Fruit fly (Drosophila melanogaster): ENCODE results near the gene RpS3.

The RpS3 gene

dm6 chr3R:23383723-23384122 lies 25.1 kb downstream of the RpS3 start:
- no peak for TF ChIP-seq CG8478 (optimal IDR thresholded peaks at IDR 0.05)
- TF ChIP-seq CTCF (optimal IDR thresholded peaks at IDR 0.05): no peak

dm6 chr3R:23384591-23385260 lies 26.1 kb downstream of the RpS3 start, which contains the start of gene CG4393:
Gene CG4393, minus strand, starts transcription at chr3R:23384777.
- no peak for TF ChIP-seq CG8478 (optimal IDR thresholded peaks at IDR 0.05)
- TF ChIP-seq CTCF (optimal IDR thresholded peaks at IDR 0.05): no peak

- TF ChIP-seq CG8478 (optimal IDR thresholded peaks at IDR 0.05) (no peak), CTCF (optimal IDR thresholded peaks at IDR 0.05) (no peak)
These were observed 27.4 kb downstream of the RpS3 start for dm6 chr3R:23386021-23386457.

dm6 chr3R:23386907-23387306 lies 28.3 kb downstream of the RpS3 start:
- TF ChIP-seq CTCF (optimal IDR thresholded peaks at IDR 0.05) (no peak), CG8478 (optimal IDR thresholded peaks at IDR 0.05) (no peak)

- TF ChIP-seq CTCF (optimal IDR thresholded peaks at IDR 0.05): no peak
- no peak for TF ChIP-seq CG8478 (optimal IDR thresholded peaks at IDR 0.05)
These were observed 30.2 kb downstream of the RpS3 start, which contains the start of gene CG31515 for dm6 chr3R:23388798-23389197. Gene CG31515, minus strand, starts transcription at chr3R:23388898.

dm6 chr3R:23390769-23391309 lies 32.2 kb downstream of the RpS3 start:
- TF ChIP-seq CG8478 (optimal IDR thresholded peaks at IDR 0.05) (no peak), CTCF (optimal IDR thresholded peaks at IDR 0.05) (no peak)

dm6 chr3R:23392235-23392634 lies 33.6 kb downstream of the RpS3 start:
- TF ChIP-seq CTCF (optimal IDR thresholded peaks at IDR 0.05) (no peak), CG8478 (optimal IDR thresholded peaks at IDR 0.05) (no peak)

- TF ChIP-seq CG8478 (optimal IDR thresholded peaks at IDR 0.05): no peak
- TF ChIP-seq CTCF (optimal IDR thresholded peaks at IDR 0.05): no peak
These were observed 34.9 kb downstream of the RpS3 start for dm6 chr3R:23393507-23393906.

- TF ChIP-seq CG8478 (optimal IDR thresholded peaks at IDR 0.05) (no peak), CTCF (optimal IDR thresholded peaks at IDR 0.05) (no peak)
These were observed 37.1 kb downstream of the RpS3 start for dm6 chr3R:23395720-23396119.

dm6 chr3R:23396548-23397294 lies 38.1 kb downstream of the RpS3 start:
- TF ChIP-seq CG8478 (optimal IDR thresholded peaks at IDR 0.05) (no peak), CTCF (optimal IDR thresholded peaks at IDR 0.05) (peak; percentile 69 to 73)

- TF ChIP-seq CTCF (optimal IDR thresholded peaks at IDR 0.05): no peak
- TF ChIP-seq CG8478 (optimal IDR thresholded peaks at IDR 0.05): no peak
These were observed 40.4 kb downstream of the RpS3 start for dm6 chr3R:23398979-23399378.

dm6 chr3R:23399679-23400078 lies 41.1 kb downstream of the RpS3 start:
- TF ChIP-seq CG8478 (optimal IDR thresholded peaks at IDR 0.05) (no peak), CTCF (optimal IDR thresholded peaks at IDR 0.05) (no peak)

dm6 chr3R:23401519-23401918 lies 42.9 kb downstream of the RpS3 start:
- no peak for TF ChIP-seq CTCF (optimal IDR thresholded peaks at IDR 0.05)
- TF ChIP-seq CG8478 (optimal IDR thresholded peaks at IDR 0.05): no peak

dm6 chr3R:23402508-23402907 lies 43.9 kb downstream of the RpS3 start, which contains the start of gene Ir94d:
Gene Ir94d, plus strand, starts transcription at chr3R:23402808.
- TF ChIP-seq CG8478 (optimal IDR thresholded peaks at IDR 0.05) (no peak), CTCF (optimal IDR thresholded peaks at IDR 0.05) (no peak)

dm6 chr3R:23403628-23404027 lies 45.0 kb downstream of the RpS3 start, which contains the start of gene CG17380:
Gene CG17380, minus strand, starts transcription at chr3R:23403728.
- TF ChIP-seq CTCF (optimal IDR thresholded peaks at IDR 0.05) (no peak), CG8478 (optimal IDR thresholded peaks at IDR 0.05) (no peak)

dm6 chr3R:23405209-23405608 lies 46.6 kb downstream of the RpS3 start, which contains the start of gene Ir94e:
Gene Ir94e, plus strand, starts transcription at chr3R:23405509.
- no peak for TF ChIP-seq CTCF (optimal IDR thresholded peaks at IDR 0.05)
- no peak for TF ChIP-seq CG8478 (optimal IDR thresholded peaks at IDR 0.05)

Measured in S2 (cell line).